Worm (Caenorhabditis elegans): ENCODE results near the gene M03D4.3.

DNA sequence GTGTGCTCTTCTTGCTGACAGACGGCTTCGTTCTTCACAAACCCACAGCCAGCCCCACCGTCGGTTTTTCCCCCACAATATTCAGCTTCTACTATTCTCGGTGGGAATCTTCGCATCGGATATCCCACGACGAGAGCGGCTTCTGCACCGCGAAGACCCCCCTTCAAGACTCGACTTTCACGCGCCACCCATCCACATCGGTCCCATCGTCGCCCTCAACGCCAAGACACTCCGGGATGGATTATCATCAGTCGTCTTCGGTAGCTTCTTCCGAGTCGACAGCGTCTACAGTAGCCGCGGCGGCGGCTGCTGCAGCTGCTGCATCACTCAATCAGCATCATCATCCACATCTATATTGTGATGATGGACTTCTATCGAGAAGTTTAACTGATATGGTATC, 7.7 kb downstream of the M03D4.3 start:
- TF ChIP-seq ZK546.5 (tag; optimal IDR thresholded peaks at IDR 0.05) (no peak), ceh-28 (tag; optimal IDR thresholded peaks at IDR 0.05) (no peak), lin-39 (tag; optimal IDR thresholded peaks at IDR 0.05) (no peak), nhr-28 (tag; optimal IDR thresholded peaks at IDR 0.05) (no peak), zag-1 (tag; optimal IDR thresholded peaks at IDR 0.05) (no peak), daf-8 (GFP tag; IDR thresholded peaks at IDR 0.05) (no peak), R02D3.7 (tag; optimal IDR thresholded peaks at IDR 0.05) (no peak), daf-16 (GFP tag; optimal IDR thresholded peaks at IDR 0.05) (no peak), daf-16 (tag; optimal IDR thresholded peaks at IDR 0.05) (no peak), fkh-10 (GFP tag; optimal IDR thresholded peaks at IDR 0.05) (no peak), sdz-12 (GFP tag; optimal IDR thresholded peaks at IDR 0.05) (no peak), lin-13 (GFP tag; optimal IDR thresholded peaks at IDR 0.05) (no peak)

Data from whole organism, L4 larva.